Fruit fly (Drosophila melanogaster): ENCODE results near the gene Pdp1.

Gene Pdp1

DNA sequence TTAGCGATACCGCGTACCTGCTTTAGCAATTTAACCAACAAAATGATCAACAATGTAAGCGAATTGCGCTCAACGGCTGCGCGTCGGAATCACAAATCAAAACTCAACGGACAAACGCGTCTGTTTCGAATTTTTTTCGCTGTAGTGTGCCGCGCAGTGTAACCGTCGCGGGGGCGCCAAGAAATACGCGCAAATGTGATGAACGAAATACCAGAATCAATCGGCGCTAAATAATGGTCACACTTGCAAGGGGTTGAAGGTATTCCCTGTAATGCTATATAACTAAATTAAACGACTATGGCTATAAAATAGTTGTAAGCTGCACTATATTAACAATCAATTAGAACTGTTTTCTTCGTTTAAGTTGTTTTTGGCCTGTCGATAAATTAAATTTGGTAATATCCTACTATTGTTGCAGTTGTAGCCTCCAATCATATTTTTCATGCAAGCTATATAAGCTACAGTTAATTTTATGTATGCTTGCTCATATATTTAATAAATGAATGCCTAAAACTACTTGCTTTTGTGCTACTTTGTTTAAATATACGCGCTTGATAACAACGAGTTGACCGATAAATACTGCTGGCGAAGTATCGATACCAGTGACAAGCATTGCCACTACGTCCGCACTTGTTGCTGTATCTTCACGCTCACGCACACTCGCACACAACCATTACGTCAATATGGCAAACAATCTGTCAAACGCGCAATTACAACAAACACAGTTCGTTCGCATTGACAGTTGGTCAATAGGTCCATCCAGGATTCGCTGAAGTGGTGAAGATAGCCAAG lies 44.8 kb upstream of the Pdp1 start, which contains the start of the genes pbl and CG8281 (continued):
- peak; percentile 60; the same call in 1 of the 2 replicates for TF ChIP-seq CG42726 (GFP tag; IDR thresholded peaks at IDR 0.05; ENCODE audit: partially characterized antibody)
- peak; percentile 47 for TF ChIP-seq trem (tag; optimal IDR thresholded peaks at IDR 0.05)
- TF ChIP-seq Chrac-16 (GFP tag; optimal IDR thresholded peaks at IDR 0.05), result peak; percentile 29
- TF ChIP-seq so (GFP tag; IDR thresholded peaks at IDR 0.05), result 0 out of 3 replicates have a peak, but pooled peaks have one; percentile 4
- TF ChIP-seq CG18262 (tag; optimal IDR thresholded peaks at IDR 0.05), result peak; percentile 52
- peak; percentile 49 for TF ChIP-seq Sox102F (GFP tag; optimal IDR thresholded peaks at IDR 0.05)
- peak; percentile 25 for TF ChIP-seq CG12299 (tag; optimal IDR thresholded peaks at IDR 0.05)
- peak; percentile 73 for TF ChIP-seq inv (GFP tag; IDR thresholded peaks at IDR 0.05; ENCODE audit: partially characterized antibody)
- TF ChIP-seq Mrtf (GFP tag; IDR thresholded peaks at IDR 0.05), result no peak
- TF ChIP-seq gsb (GFP tag; IDR thresholded peaks at IDR 0.05), result no peak
- peak; percentile 70 for TF ChIP-seq Sry-δ (GFP tag; optimal IDR thresholded peaks at IDR 0.05)
- 0 out of 2 replicates have a peak, but pooled peaks have one; percentile 23 for TF ChIP-seq Atf6 (GFP tag; IDR thresholded peaks at IDR 0.05)
- TF ChIP-seq CG18599 (GFP tag; optimal IDR thresholded peaks at IDR 0.05), result peak; percentile 48
- peak; percentile 65 for TF ChIP-seq sna (GFP tag; IDR thresholded peaks at IDR 0.05; ENCODE audit: partially characterized antibody)
- peak; percentile 34 for TF ChIP-seq bab2 (GFP tag; optimal IDR thresholded peaks at IDR 0.05)
- TF ChIP-seq Bgb (GFP tag; IDR thresholded peaks at IDR 0.05; ENCODE audit: partially characterized antibody), result peak; percentile 78
- peak; percentile 26 for TF ChIP-seq Meics (GFP tag; optimal IDR thresholded peaks at IDR 0.05)
- TF ChIP-seq Fer1 (GFP tag; optimal IDR thresholded peaks at IDR 0.05), result peak; percentile 19
- TF ChIP-seq CG10267 (tag; optimal IDR thresholded peaks at IDR 0.05), result peak; percentile 63
- TF ChIP-seq caup (GFP tag; optimal IDR thresholded peaks at IDR 0.05; ENCODE audit: severe bottlenecking), result peak; percentile 49
- peak; percentile 82 for TF ChIP-seq Dll (GFP tag; IDR thresholded peaks at IDR 0.05; ENCODE audit: partially characterized antibody)
- peak; percentile 63 for TF ChIP-seq CG17186 (GFP tag; optimal IDR thresholded peaks at IDR 0.05)
- no peak for TF ChIP-seq twi (tag; optimal IDR thresholded peaks at IDR 0.05)
- TF ChIP-seq ab (GFP tag; optimal IDR thresholded peaks at IDR 0.05), result no peak
- no peak for TF ChIP-seq insv (GFP tag; optimal IDR thresholded peaks at IDR 0.05)
- no peak for TF ChIP-seq jumu (GFP tag; optimal IDR thresholded peaks at IDR 0.05)
- no peak for TF ChIP-seq ham (GFP tag; IDR thresholded peaks at IDR 0.05)
- TF ChIP-seq Sry-β (GFP tag; optimal IDR thresholded peaks at IDR 0.05), result no peak
- TF ChIP-seq Myb (GFP tag; optimal IDR thresholded peaks at IDR 0.05), result peak; percentile 94
- TF ChIP-seq CG10654 (GFP tag; optimal IDR thresholded peaks at IDR 0.05), result no peak
- peak; percentile 20 for TF ChIP-seq CG3995 (GFP tag; optimal IDR thresholded peaks at IDR 0.05)
- no peak for TF ChIP-seq CG14965 (GFP tag; optimal IDR thresholded peaks at IDR 0.05; ENCODE audit: borderline replicate concordance)
- peak; percentile 46; the same call in 1 of the 2 replicates for TF ChIP-seq nerfin-2 (GFP tag; IDR thresholded peaks at IDR 0.05; ENCODE audit: partially characterized antibody)
- TF ChIP-seq MESR4 (GFP tag; optimal IDR thresholded peaks at IDR 0.05), result peak; percentile 99
- TF ChIP-seq CG6765 (GFP tag; optimal IDR thresholded peaks at IDR 0.05), result peak; percentile 28
- TF ChIP-seq CG6175 (GFP tag; IDR thresholded peaks at IDR 0.05), result no peak
- peak; percentile 8 for TF ChIP-seq Bdp1 (GFP tag; optimal IDR thresholded peaks at IDR 0.05)
- no peak for TF ChIP-seq CG15011 (GFP tag; optimal IDR thresholded peaks at IDR 0.05)
- no peak for TF ChIP-seq klu (GFP tag; IDR thresholded peaks at IDR 0.05)
- TF ChIP-seq Awh (GFP tag; IDR thresholded peaks at IDR 0.05), result 0 out of 2 replicates have a peak, but pooled peaks have one; percentile 10
- TF ChIP-seq trh (GFP tag; optimal IDR thresholded peaks at IDR 0.05), result no peak
- TF ChIP-seq Fer2 (tag; optimal IDR thresholded peaks at IDR 0.05), result no peak
- TF ChIP-seq hbn (GFP tag; IDR thresholded peaks at IDR 0.05; ENCODE audit: partially characterized antibody), result peak; percentile 52
- peak; percentile 44 for TF ChIP-seq CG4328 (GFP tag; optimal IDR thresholded peaks at IDR 0.05)
- TF ChIP-seq zen (tag; optimal IDR thresholded peaks at IDR 0.05), result peak; percentile 5
- no peak for TF ChIP-seq CG2202 (tag; optimal IDR thresholded peaks at IDR 0.05)
- TF ChIP-seq CG18764 (GFP tag; optimal IDR thresholded peaks at IDR 0.05), result no peak
- no peak for TF ChIP-seq jigr1 (GFP tag; IDR thresholded peaks at IDR 0.05)
